Fruit fly (Drosophila melanogaster) S2 (cell line): ENCODE results near the gene CG7394.

ENCODE experiments used
- CG8478 ChIP-seq: fragments of >200 bp; optimal IDR thresholded peaks from 2 replicates; lab custom pipeline; 2018
- CTCF ChIP-seq, 2 experiments: fragments of >200 bp; optimal IDR thresholded peaks; 2 replicates each; lab custom pipeline; 2018

- TF ChIP-seq CG8478 (lab: Kevin White, UChicago) (no peak), CTCF (optimal IDR thresholded peaks at IDR 0.05; lab: Kevin White, UChicago) (peak in 1 of 2 experiments; percentile 36)
These were observed at the start of gene CG7394, which contains the start of gene Mob2 for dm6 chr3L:11561946-11562760.
